Worm (Caenorhabditis elegans) whole organism, midembryonic: ENCODE data around the gene Y45G5AL.1.

Source experiments
- T22C8.4 ChIP-seq: fragments of 200-800 bp; sonication (Bioruptor generic); IDR thresholded peaks from 2 replicates; pipeline ENCODE4 v1.3.6; 2022; ENCODE audit warnings: missing genetic modification characterization, missing compliant biosample characterization
- cog-1 ChIP-seq: sonication (generic microtip); optimal IDR thresholded peaks from 2 replicates; lab custom pipeline; 2016; ENCODE audit warnings: missing genetic modification characterization, missing compliant biosample characterization
- flt-1 ChIP-seq: fragments of 200-800 bp; sonication (Bioruptor generic); IDR thresholded peaks from 2 replicates; pipeline ENCODE4 v1.3.6; 2022; ENCODE audit warnings: missing genetic modification characterization, missing compliant biosample characterization
- klf-2 ChIP-seq: fragments of 200-800 bp; sonication (Bioruptor generic); conservative IDR thresholded peaks from 2 replicates; pipeline ENCODE4 v1.3.6; 2022; ENCODE audit warnings: missing genetic modification reagents, missing genetic modification characterization, missing compliant biosample characterization
- med-1 ChIP-seq: sonication (generic microtip); optimal IDR thresholded peaks from 2 replicates; lab custom pipeline; 2017; ENCODE audit warnings: missing genetic modification characterization, mild to moderate bottlenecking, missing compliant biosample characterization, antibody characterized with exemption, missing genetic modification reagents; ENCODE audit not compliant: insufficient read depth
- ref-1 ChIP-seq: fragments of 200-800 bp; sonication (Bioruptor generic); conservative IDR thresholded peaks from 2 replicates; pipeline ENCODE4 v1.3.6; 2022; ENCODE audit warnings: missing genetic modification reagents, missing genetic modification characterization, missing compliant biosample characterization
- tab-1 ChIP-seq: fragments of 200-800 bp; sonication (Bioruptor generic); IDR thresholded peaks from 2 replicates; pipeline ENCODE4 v1.3.6; 2022; ENCODE audit warnings: missing genetic modification characterization, missing compliant biosample characterization
- ztf-23 ChIP-seq: fragments of 200-800 bp; sonication (Bioruptor generic); IDR thresholded peaks from 2 replicates; pipeline ENCODE4 v1.3.6; 2022; ENCODE audit warnings: missing genetic modification reagents, missing genetic modification characterization, missing compliant biosample characterization
- ztf-29 ChIP-seq: fragments of 200-800 bp; sonication (Bioruptor generic); IDR thresholded peaks from 2 replicates; pipeline ENCODE4 v1.3.6; 2022; ENCODE audit warnings: missing genetic modification reagents, missing genetic modification characterization, missing compliant biosample characterization

Y45G5AL.1 gene

DNA sequence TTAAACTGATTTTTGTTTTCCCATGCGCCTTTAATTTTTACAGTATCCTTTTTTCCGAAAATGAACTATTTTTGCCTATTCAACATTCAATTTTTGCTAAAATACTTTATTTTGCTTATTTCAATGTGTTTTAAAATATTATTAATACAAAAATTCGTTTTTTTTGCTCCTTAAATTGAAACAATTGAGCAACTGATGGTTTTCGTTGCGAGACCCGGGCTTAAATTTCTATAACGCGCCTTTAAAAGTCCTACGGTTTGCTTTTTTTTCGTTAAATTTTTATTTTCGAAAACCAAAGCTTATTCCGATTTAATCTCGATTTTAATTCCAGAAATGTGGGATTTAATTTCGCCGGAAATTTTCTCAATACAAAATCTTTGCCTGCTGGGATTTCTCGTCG lies 51.0 kb downstream of the Y45G5AL.1 start, which contains the start of gene algn-5:
TSS of gene algn-5 (plus strand) at position 295 of the 400 bp plus-strand sequence.
- no peak for TF ChIP-seq klf-2 (GFP tag; lab: Robert Waterston, UW)
- TF ChIP-seq ztf-23, result no peak
- no peak for TF ChIP-seq ztf-29
- TF ChIP-seq cog-1 (tag; lab: Kevin White, UChicago), result no peak
- no peak for TF ChIP-seq tab-1 (GFP tag; lab: Robert Waterston, UW)
- no peak for TF ChIP-seq flt-1
- TF ChIP-seq T22C8.4 (GFP tag; lab: Robert Waterston, UW), result no peak
- no peak for TF ChIP-seq ref-1
- TF ChIP-seq med-1 (GFP tag; lab: Kevin White, UChicago), result no peak
